Worm (Caenorhabditis elegans) whole organism, L4/young adult: ENCODE results near the gene nep-26.

Source experiments
- W03F9.2 ChIP-seq: fragments of 150-350 bp; optimal IDR thresholded peaks from 2 replicates; lab custom pipeline; 2014; ENCODE audit warnings: missing biosample characterization, missing genetic modification characterization
- dao-5 ChIP-seq: sonication (generic microtip); optimal IDR thresholded peaks from 2 replicates; lab custom pipeline; 2016; ENCODE audit warnings: missing genotype, missing genetic modification characterization, moderate library complexity, missing compliant biosample characterization
- him-1 ChIP-seq: sonication (generic microtip); optimal IDR thresholded peaks from 2 replicates; lab custom pipeline; 2016; ENCODE audit warnings: missing genotype, missing genetic modification reagents, missing genetic modification characterization, missing compliant biosample characterization

DNA sequence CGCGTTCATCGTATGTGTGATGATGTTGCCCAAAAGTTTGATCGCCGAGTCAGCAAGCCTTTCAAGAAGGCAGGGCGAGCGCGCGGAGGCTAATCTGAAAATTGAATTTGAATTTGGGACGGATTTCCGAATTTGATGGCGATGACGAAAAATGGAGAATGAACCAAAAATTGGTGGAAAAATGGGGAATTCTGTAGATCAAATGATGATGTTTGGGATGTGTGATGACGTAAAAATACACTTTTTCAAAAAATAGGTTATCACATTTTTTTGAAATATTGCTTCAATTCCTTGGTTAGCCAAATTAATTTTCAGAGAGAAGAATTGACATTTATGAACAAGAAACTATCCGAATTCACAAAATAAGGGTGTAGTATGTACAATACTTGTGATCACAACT lies 20.4 kb downstream of the nep-26 start, which contains the start of gene ZK971.1:
- TF ChIP-seq him-1 (tag; lab: Kevin White, UChicago) (no peak), dao-5 (tag; lab: Kevin White, UChicago) (no peak), W03F9.2 (tag; lab: Kevin White, UChicago) (no peak)
